Worm (Caenorhabditis elegans) whole organism, early embryonic: Measurements from ENCODE around the gene tni-4.
"Not testable (repeated sequence)": the region's sequence is repeated elsewhere in the genome, so short reads cannot be mapped to it uniquely, and the experiment has no call there.

ENCODE experiments used
- B0310.2 ChIP-seq: sonication (generic microtip); optimal IDR thresholded peaks from 2 replicates; lab custom pipeline; 2016; ENCODE audit warnings: mild to moderate bottlenecking, missing genetic modification characterization, missing compliant biosample characterization
- F13C5.2 ChIP-seq: sonication (generic microtip); optimal IDR thresholded peaks from 2 replicates; lab custom pipeline; 2017; ENCODE audit warnings: mild to moderate bottlenecking, missing genetic modification characterization, inconsistent platforms, missing compliant biosample characterization
- aly-1 ChIP-seq: sonication (generic microtip); optimal IDR thresholded peaks from 2 replicates; lab custom pipeline; 2016; ENCODE audit warnings: missing genetic modification characterization, missing compliant biosample characterization
- ama-1 ChIP-seq: fragments of 150-350 bp; optimal IDR thresholded peaks from 2 replicates; lab custom pipeline; 2014
- ceh-13 ChIP-seq: fragments of 200-800 bp; sonication (Bioruptor generic); optimal IDR thresholded peaks from 2 replicates; lab custom pipeline; 2018; ENCODE audit warnings: mild to moderate bottlenecking, missing genetic modification characterization, missing compliant biosample characterization
- ceh-36 ChIP-seq: sonication (generic microtip); optimal IDR thresholded peaks from 2 replicates; lab custom pipeline; 2016; ENCODE audit warnings: missing genetic modification characterization, inconsistent platforms, missing compliant biosample characterization
- ets-7 ChIP-seq: sonication (generic microtip); optimal IDR thresholded peaks from 2 replicates; lab custom pipeline; 2016; ENCODE audit warnings: missing genotype, missing genetic modification characterization, missing compliant biosample characterization
- flt-1 ChIP-seq: fragments of 200-800 bp; sonication (Bioruptor generic); IDR thresholded peaks from 2 replicates; pipeline ENCODE4 v1.3.6; 2022; ENCODE audit warnings: missing genetic modification characterization, missing compliant biosample characterization
- hmbx-1 ChIP-seq: sonication (generic microtip); optimal IDR thresholded peaks from 2 replicates; lab custom pipeline; 2016; ENCODE audit warnings: mild to moderate bottlenecking, missing genetic modification characterization, missing compliant biosample characterization
- hmg-4 ChIP-seq: fragments of 200-800 bp; sonication (Bioruptor generic); optimal IDR thresholded peaks from 2 replicates; lab custom pipeline; 2018; ENCODE audit warnings: mild to moderate bottlenecking, missing genetic modification characterization, missing compliant biosample characterization
- hnd-1 ChIP-seq: sonication (generic microtip); optimal IDR thresholded peaks from 2 replicates; lab custom pipeline; 2016; ENCODE audit warnings: missing genetic modification characterization, missing compliant biosample characterization
- pes-1 ChIP-seq: fragments of 200-800 bp; sonication (Bioruptor generic); IDR thresholded peaks from 2 replicates; pipeline ENCODE4 v1.3.6; 2022; ENCODE audit warnings: missing genetic modification reagents, missing genetic modification characterization, missing compliant biosample characterization
- scrt-1 ChIP-seq: fragments of 200-800 bp; sonication (Bioruptor generic); IDR thresholded peaks from 2 replicates; pipeline ENCODE4 v1.3.6; 2022; ENCODE audit warnings: missing genetic modification characterization, missing compliant biosample characterization
- sea-1 ChIP-seq: fragments of 200-800 bp; sonication (Bioruptor generic); conservative IDR thresholded peaks from 2 replicates; pipeline ENCODE4 v1.3.6; 2022; ENCODE audit warnings: missing genetic modification characterization, missing compliant biosample characterization
- tbx-11 ChIP-seq: fragments of 200-800 bp; sonication (Bioruptor generic); IDR thresholded peaks from 2 replicates; pipeline ENCODE4 v1.3.6; 2022; ENCODE audit warnings: missing genetic modification characterization, missing compliant biosample characterization
- tbx-37 ChIP-seq: fragments of 200-800 bp; sonication (Bioruptor generic); conservative IDR thresholded peaks from 2 replicates; pipeline ENCODE4 v1.3.6; 2022; ENCODE audit warnings: missing genetic modification reagents, missing genetic modification characterization, missing compliant biosample characterization
- tra-4 ChIP-seq: sonication (generic microtip); optimal IDR thresholded peaks from 2 replicates; lab custom pipeline; 2017; ENCODE audit warnings: missing genetic modification characterization, missing compliant biosample characterization

The tni-4 gene

DNA sequence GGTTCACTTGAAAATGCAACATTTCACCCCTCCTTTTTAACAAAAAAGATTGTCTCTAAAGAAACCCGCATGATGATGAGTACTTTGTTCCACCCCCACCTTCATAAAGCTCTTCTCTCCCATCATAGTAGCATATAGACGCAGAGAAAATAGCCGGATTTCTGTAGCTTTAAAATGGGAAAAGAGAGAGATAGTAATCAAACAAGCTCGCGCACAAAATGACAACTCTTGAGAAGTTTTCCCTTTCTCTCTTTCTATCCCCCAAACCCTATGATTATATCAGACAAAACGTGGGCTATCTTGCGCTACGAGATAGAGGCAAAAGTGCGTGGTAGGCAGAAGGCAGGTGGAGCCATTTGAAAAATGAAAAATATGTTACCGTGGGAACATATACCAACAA is 1.8 kb upstream of the tni-4 start:
- TF ChIP-seq ceh-13 (GFP tag; lab: Kevin White, UChicago), result no peak
- no peak for TF ChIP-seq ceh-36 (tag; lab: Kevin White, UChicago)
- no peak for TF ChIP-seq scrt-1 (GFP tag; lab: Robert Waterston, UW)
- no peak for TF ChIP-seq aly-1
- TF ChIP-seq flt-1 (GFP tag; lab: Robert Waterston, UW), result no peak
- TF ChIP-seq pes-1 (GFP tag; lab: Robert Waterston, UW), result no peak
- no peak for TF ChIP-seq ets-7 (tag; lab: Kevin White, UChicago)
- TF ChIP-seq F13C5.2, result no peak
- TF ChIP-seq B0310.2, result no peak
- no peak for TF ChIP-seq sea-1 (GFP tag; lab: Robert Waterston, UW)
- TF ChIP-seq tbx-37 (GFP tag; lab: Robert Waterston, UW), result no peak
- no peak for TF ChIP-seq tbx-11 (GFP tag; lab: Robert Waterston, UW)
- TF ChIP-seq hmbx-1 (tag; lab: Kevin White, UChicago), result no peak
- TF ChIP-seq hmg-4 (GFP tag; lab: Kevin White, UChicago), result no peak

DNA sequence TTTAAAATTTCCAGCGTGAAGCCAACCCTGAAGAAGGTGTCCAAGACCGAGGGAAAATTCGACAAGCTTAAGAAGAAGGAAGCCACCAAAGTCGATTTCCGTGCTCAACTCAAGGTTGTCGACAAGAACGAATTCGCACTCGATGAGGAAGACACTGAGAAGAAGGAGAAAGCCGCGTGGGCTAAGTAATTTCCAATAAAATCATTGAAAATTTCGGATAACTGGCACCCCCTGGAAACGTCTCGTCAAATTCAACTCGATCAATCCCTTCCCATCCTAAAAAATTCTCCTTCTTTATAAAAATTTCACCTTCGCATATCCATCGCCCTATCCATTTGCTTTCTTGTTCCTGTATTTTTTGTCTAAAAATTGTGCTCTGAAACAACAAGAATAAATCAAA is 2.3 kb downstream of the tni-4 start:
- TF ChIP-seq flt-1 (GFP tag; lab: Robert Waterston, UW), result no peak
- TF ChIP-seq ceh-13 (GFP tag; lab: Kevin White, UChicago), result no peak
- TF ChIP-seq hnd-1 (tag; lab: Kevin White, UChicago), result no peak
- TF ChIP-seq ceh-36 (tag; lab: Kevin White, UChicago), result no peak
- TF ChIP-seq ets-7 (tag; lab: Kevin White, UChicago), result no peak
- TF ChIP-seq sea-1 (GFP tag; lab: Robert Waterston, UW), result no peak
- no peak for TF ChIP-seq aly-1
- no peak for TF ChIP-seq scrt-1 (GFP tag; lab: Robert Waterston, UW)
- no peak for TF ChIP-seq pes-1 (GFP tag; lab: Robert Waterston, UW)
- no peak for TF ChIP-seq hmg-4 (GFP tag; lab: Kevin White, UChicago)
- no peak for TF ChIP-seq tra-4 (tag; lab: Kevin White, UChicago)
- no peak for TF ChIP-seq hmbx-1 (tag; lab: Kevin White, UChicago)
- no peak for TF ChIP-seq F13C5.2
- TF ChIP-seq tbx-37 (GFP tag; lab: Robert Waterston, UW), result no peak
- no peak for TF ChIP-seq ama-1 (lab: Kevin White, UChicago)
- TF ChIP-seq B0310.2, result no peak
- no peak for TF ChIP-seq tbx-11 (GFP tag; lab: Robert Waterston, UW)

DNA sequence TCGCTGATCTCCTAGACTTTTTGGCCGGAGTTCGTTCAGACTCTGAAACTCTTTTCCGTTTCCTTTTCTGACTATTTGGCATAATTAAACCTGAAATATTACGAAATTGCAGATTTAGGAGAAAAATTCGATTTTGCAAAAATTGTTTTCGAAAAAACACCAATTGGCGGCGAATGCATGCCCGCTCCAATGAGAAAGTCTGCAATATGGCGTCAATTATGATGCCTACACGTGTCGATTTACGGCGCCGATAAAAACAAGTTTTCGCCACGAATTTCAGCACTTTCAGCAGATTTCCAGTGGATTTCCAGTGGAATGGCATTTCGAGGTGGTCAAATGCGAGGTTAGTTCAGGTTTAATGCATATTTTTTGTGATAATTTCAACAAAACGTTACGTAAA is 5.0 kb downstream of the tni-4 start, which contains the start of the genes Y59E9AL.36 and nbet-1:
TSS of gene Y59E9AL.36 (minus strand) at position 92 of the 400 bp plus-strand sequence.
TSS of gene nbet-1 (plus strand) at position 112 of the 400 bp plus-strand sequence.
- no peak for TF ChIP-seq tbx-11 (GFP tag; lab: Robert Waterston, UW)
- 0 out of 2 replicates have a peak, but pooled peaks have one; percentile 12 for TF ChIP-seq pes-1 (GFP tag; lab: Robert Waterston, UW)
- peak; percentile 59 for TF ChIP-seq F13C5.2

DNA sequence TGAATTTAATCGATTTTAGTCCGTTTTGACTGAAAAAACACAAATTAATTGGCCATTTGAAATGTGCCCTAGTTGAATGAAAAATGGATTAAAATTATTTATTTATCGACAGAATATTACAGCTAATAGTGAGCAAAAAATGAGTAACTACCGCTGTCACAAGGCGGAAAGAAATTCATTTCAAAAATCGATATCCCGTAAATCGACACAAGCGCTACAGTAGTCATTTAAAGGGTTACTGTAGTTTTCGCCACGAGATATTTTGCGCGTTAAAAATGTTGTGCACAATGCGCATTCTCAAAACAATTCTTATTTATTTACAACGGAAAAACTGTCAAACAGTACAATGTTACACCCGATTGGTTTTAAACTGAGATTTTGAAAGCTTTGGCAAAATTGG is 6.2 kb downstream of the tni-4 start:
- TF ChIP-seq ceh-36 (tag; lab: Kevin White, UChicago) (no peak), hnd-1 (tag; lab: Kevin White, UChicago) (no peak), hmg-4 (GFP tag; lab: Kevin White, UChicago) (no peak), tbx-37 (GFP tag; lab: Robert Waterston, UW) (no peak), scrt-1 (GFP tag; lab: Robert Waterston, UW) (no peak), tra-4 (tag; lab: Kevin White, UChicago) (no peak), ama-1 (lab: Kevin White, UChicago) (no peak), tbx-11 (GFP tag; lab: Robert Waterston, UW) (no peak), B0310.2 (no peak), ets-7 (tag; lab: Kevin White, UChicago) (no peak), aly-1 (no peak), flt-1 (GFP tag; lab: Robert Waterston, UW) (no peak)

DNA sequence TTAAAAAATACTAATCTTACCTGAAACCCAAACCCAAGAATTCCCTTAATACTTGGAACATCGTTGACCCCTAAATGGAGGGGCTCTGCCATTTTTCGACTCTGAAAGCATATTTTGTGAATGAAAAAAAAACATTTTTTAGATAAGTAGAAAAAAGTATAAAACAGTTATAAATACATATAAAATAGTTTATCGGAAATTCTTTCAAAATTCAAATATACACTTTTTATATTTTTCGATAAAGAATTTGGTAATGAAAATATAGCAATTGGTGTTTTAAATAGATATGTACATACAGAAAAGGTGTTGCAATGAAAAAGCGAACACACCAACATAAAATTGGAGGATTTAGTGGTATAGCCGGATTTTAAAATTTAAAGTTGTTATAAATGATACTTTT is 10.7 kb downstream of the tni-4 start, which contains the start of gene Y59E9AL.4:
TSS of gene Y59E9AL.4 (minus strand) at position 101 of the 400 bp plus-strand sequence.
- TF ChIP-seq B0310.2, result no peak
- no peak for TF ChIP-seq tbx-11 (GFP tag; lab: Robert Waterston, UW)
- no peak for TF ChIP-seq F13C5.2
- no peak for TF ChIP-seq ets-7 (tag; lab: Kevin White, UChicago)
- TF ChIP-seq sea-1 (GFP tag; lab: Robert Waterston, UW), result no peak
- TF ChIP-seq tra-4 (tag; lab: Kevin White, UChicago), result no peak

DNA sequence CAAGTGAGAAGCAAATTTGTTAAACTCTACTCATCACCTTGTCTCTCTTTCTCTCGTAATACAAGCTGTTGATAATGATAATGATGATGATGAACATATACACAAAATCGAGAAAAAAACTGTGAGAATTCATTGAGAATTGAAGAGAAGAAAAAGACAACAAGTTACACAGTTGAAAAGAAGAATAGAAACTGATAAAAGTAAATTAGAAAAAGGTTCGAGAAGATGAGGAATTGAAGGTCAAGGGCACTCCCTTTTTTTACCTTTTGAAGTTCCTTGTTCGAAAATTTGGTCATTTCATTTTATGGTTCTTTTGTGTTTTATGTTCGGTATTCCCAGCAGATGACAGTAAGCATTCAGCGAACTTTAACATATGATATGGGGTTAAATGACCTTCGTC is 12.0 kb downstream of the tni-4 start:
- TF ChIP-seq scrt-1 (GFP tag; lab: Robert Waterston, UW) (no peak), ets-7 (tag; lab: Kevin White, UChicago) (no peak), hmbx-1 (tag; lab: Kevin White, UChicago) (no peak), hmg-4 (GFP tag; lab: Kevin White, UChicago) (no peak), aly-1 (no peak), ama-1 (lab: Kevin White, UChicago) (no peak), pes-1 (GFP tag; lab: Robert Waterston, UW) (no peak), hnd-1 (tag; lab: Kevin White, UChicago) (no peak), B0310.2 (no peak), F13C5.2 (no peak), tbx-11 (GFP tag; lab: Robert Waterston, UW) (no peak), tra-4 (tag; lab: Kevin White, UChicago) (no peak), sea-1 (GFP tag; lab: Robert Waterston, UW) (no peak), flt-1 (GFP tag; lab: Robert Waterston, UW) (no peak), ceh-36 (tag; lab: Kevin White, UChicago) (no peak)

DNA sequence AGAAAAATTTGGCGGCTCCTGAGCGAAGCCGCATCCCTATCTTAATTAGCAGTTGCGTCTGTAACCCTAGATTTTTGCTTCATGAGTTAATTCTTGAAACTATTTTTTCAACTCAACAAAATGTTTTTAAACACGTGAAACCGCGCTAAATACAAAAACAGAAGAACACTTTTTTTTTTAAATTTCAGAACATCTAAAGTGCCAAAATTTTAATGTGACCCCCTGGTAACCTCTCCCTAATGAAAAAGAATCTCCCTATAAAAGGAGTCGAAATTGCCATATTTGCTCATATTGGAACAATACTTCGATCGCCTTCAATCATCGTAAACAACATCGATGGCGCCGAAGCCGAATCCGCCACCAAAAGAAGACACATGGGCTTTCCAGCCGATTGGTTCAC is 14.1 kb downstream of the tni-4 start, which contains the start of gene nsph-4.2:
TSS of gene nsph-4.2 (plus strand) at position 301 of the 400 bp plus-strand sequence.
- not testable (repeated sequence) for TF ChIP-seq hmbx-1, tra-4, hnd-1 (tag; lab: Kevin White, UChicago)
